Worm (Caenorhabditis elegans): ENCODE measurements around the gene sqt-2.

Gene sqt-2

ce11 chrII:60049-60448 lies 36.9 kb downstream of the sqt-2 start:
- no peak for TF ChIP-seq nhr-179 (tag; optimal IDR thresholded peaks at IDR 0.05)
- no peak for TF ChIP-seq ceh-58 (GFP tag; IDR thresholded peaks at IDR 0.05)
- no peak for TF ChIP-seq egrh-3 (GFP tag; IDR thresholded peaks at IDR 0.05)
- no peak for TF ChIP-seq ztf-18 (tag; optimal IDR thresholded peaks at IDR 0.05)
- TF ChIP-seq F49E8.2 (tag; optimal IDR thresholded peaks at IDR 0.05; ENCODE audit: insufficient read depth): no peak
- no peak for TF ChIP-seq ekl-4 (GFP tag; IDR thresholded peaks at IDR 0.05)
- no peak for TF ChIP-seq snpc-1.1 (tag; optimal IDR thresholded peaks at IDR 0.05; ENCODE audit: insufficient read depth)
- no peak for TF ChIP-seq F23B12.7 (tag; optimal IDR thresholded peaks at IDR 0.05; ENCODE audit: insufficient read depth)
- no peak for TF ChIP-seq ztf-3 (GFP tag; optimal IDR thresholded peaks at IDR 0.05)
- TF ChIP-seq cebp-1 (GFP tag; IDR thresholded peaks at IDR 0.05): no peak
- no peak for TF ChIP-seq cebp-1 (tag; optimal IDR thresholded peaks at IDR 0.05)
- TF ChIP-seq rcor-1 (GFP tag; IDR thresholded peaks at IDR 0.05): no peak
- TF ChIP-seq B0261.1 (tag; optimal IDR thresholded peaks at IDR 0.05): no peak
- no peak for TF ChIP-seq attf-5 (GFP tag; optimal IDR thresholded peaks at IDR 0.05)
- no peak for TF ChIP-seq D2030.7 (GFP tag; IDR thresholded peaks at IDR 0.05)
- TF ChIP-seq rec-8 (tag; optimal IDR thresholded peaks at IDR 0.05): no peak
- no peak for TF ChIP-seq ZK185.1 (tag; optimal IDR thresholded peaks at IDR 0.05; ENCODE audit: poor library complexity, severe bottlenecking)
- TF ChIP-seq akir-1 (GFP tag; optimal IDR thresholded peaks at IDR 0.05): no peak
- no peak for TF ChIP-seq F57A8.1 (GFP tag; optimal IDR thresholded peaks at IDR 0.05)
- TF ChIP-seq pha-4 (tag; optimal IDR thresholded peaks at IDR 0.05): no peak
- no peak for TF ChIP-seq nhr-90 (tag; optimal IDR thresholded peaks at IDR 0.05)

ce11 chrII:61013-61412 lies 37.9 kb downstream of the sqt-2 start, which contains the start of gene C23H3.2:
C23H3.2 (plus strand) TSS chrII:61313.
- TF ChIP-seq Y67H2A.10 (GFP tag; conservative IDR thresholded peaks at IDR 0.05) (no peak), ztf-18 (tag; optimal IDR thresholded peaks at IDR 0.05) (no peak), dpl-1 (GFP tag; optimal IDR thresholded peaks at IDR 0.05) (no peak), cebp-1 (GFP tag; IDR thresholded peaks at IDR 0.05) (no peak), cebp-1 (tag; optimal IDR thresholded peaks at IDR 0.05) (no peak), nhr-179 (tag; optimal IDR thresholded peaks at IDR 0.05) (no peak), ceh-91 (GFP tag; IDR thresholded peaks at IDR 0.05) (no peak), B0019.2 (GFP tag; conservative IDR thresholded peaks at IDR 0.05) (no peak), snpc-3.4 (tag; optimal IDR thresholded peaks at IDR 0.05) (no peak), hsf-1 (GFP tag; IDR thresholded peaks at IDR 0.05) (no peak), mxl-1 (tag; optimal IDR thresholded peaks at IDR 0.05) (no peak), athp-1 (tag; optimal IDR thresholded peaks at IDR 0.05) (no peak), Y56A3A.18 (GFP tag; IDR thresholded peaks at IDR 0.05) (no peak), dpff-1 (tag; optimal IDR thresholded peaks at IDR 0.05) (no peak), K11D2.4 (GFP tag; IDR thresholded peaks at IDR 0.05) (no peak), dox-1 (GFP tag; IDR thresholded peaks at IDR 0.05) (no peak), ceh-27 (GFP tag; optimal IDR thresholded peaks at IDR 0.05) (no peak), attf-5 (GFP tag; optimal IDR thresholded peaks at IDR 0.05) (no peak), pbrm-1 (GFP tag; IDR thresholded peaks at IDR 0.05) (no peak), ekl-4 (GFP tag; IDR thresholded peaks at IDR 0.05) (no peak)

- peak; percentile 61 for TF ChIP-seq nhr-80 (tag; optimal IDR thresholded peaks at IDR 0.05)
- no peak for TF ChIP-seq tbp1 (GFP tag; optimal IDR thresholded peaks at IDR 0.05)
- TF ChIP-seq ztf-6 (GFP tag; IDR thresholded peaks at IDR 0.05): no peak
Measured at ce11 chrII:65484-65883, 42.4 kb downstream of the sqt-2 start.

Measured in whole organism, young adult.